Fruit fly (Drosophila melanogaster) whole organism, embryonic: ENCODE data around the gene Ldsdh1.

Experiments
- B-H2 ChIP-seq: fragments of 200-800 bp; sonication (Bioruptor generic); optimal IDR thresholded peaks from 2 replicates; lab custom pipeline; 2018; ENCODE audit warnings: missing biosample characterization, mild to moderate bottlenecking, missing genetic modification characterization
- Bdp1 ChIP-seq: fragments of 200-800 bp; sonication (Bioruptor generic); optimal IDR thresholded peaks from 3 replicates; lab custom pipeline; 2016; ENCODE audit warnings: missing biosample characterization, missing genetic modification characterization
- BtbVII ChIP-seq: fragments of 200-800 bp; sonication (Bioruptor generic); optimal IDR thresholded peaks from 3 replicates; lab custom pipeline; 2017; ENCODE audit warnings: missing biosample characterization, mild to moderate bottlenecking, missing genetic modification characterization
- CG10462 ChIP-seq: fragments of 200-800 bp; sonication (Bioruptor generic); optimal IDR thresholded peaks from 2 replicates; lab custom pipeline; 2016; ENCODE audit warnings: missing biosample characterization, missing genetic modification characterization
- CG11085 ChIP-seq: fragments of 200-800 bp; sonication (Bioruptor generic); IDR thresholded peaks from 2 replicates; pipeline ENCODE4 v1.3.6; 2022; ENCODE audit warnings: missing biosample characterization, missing genetic modification characterization
- CG12155 ChIP-seq: fragments of 200-800 bp; sonication (Bioruptor generic); optimal IDR thresholded peaks from 3 replicates; lab custom pipeline; 2016; ENCODE audit warnings: missing biosample characterization, missing genetic modification characterization
- CG14860 ChIP-seq: fragments of 200-800 bp; sonication (Bioruptor generic); IDR thresholded peaks from 3 replicates; pipeline ENCODE4 v1.3.6; 2022; ENCODE audit warnings: missing biosample characterization, missing genetic modification characterization; ENCODE audit not compliant: partially characterized antibody
- CG15011 ChIP-seq: fragments of 200-800 bp; sonication (Bioruptor generic); optimal IDR thresholded peaks from 3 replicates; lab custom pipeline; 2018; ENCODE audit warnings: missing biosample characterization, mild to moderate bottlenecking, missing genetic modification characterization
- CG15514 ChIP-seq: fragments of 200-800 bp; sonication (Bioruptor generic); optimal IDR thresholded peaks from 3 replicates; lab custom pipeline; 2017; ENCODE audit warnings: missing biosample characterization, missing genetic modification characterization, mild to moderate bottlenecking, moderate library complexity, missing genetic modification reagents
- CG16779 ChIP-seq: fragments of 200-800 bp; sonication (Bioruptor generic); IDR thresholded peaks from 2 replicates; pipeline ENCODE4 v1.3.6; 2022; ENCODE audit warnings: missing biosample characterization, missing genetic modification characterization
- CG1792 ChIP-seq: fragments of 200-800 bp; sonication (Bioruptor generic); optimal IDR thresholded peaks from 2 replicates; lab custom pipeline; 2016; ENCODE audit warnings: missing biosample characterization, missing genetic modification characterization
- CG18011 ChIP-seq: fragments of 200-800 bp; sonication (Bioruptor generic); optimal IDR thresholded peaks from 2 replicates; lab custom pipeline; 2017; ENCODE audit warnings: missing biosample characterization, missing genetic modification characterization, mild to moderate bottlenecking, moderate library complexity, missing genotype
- CG18262 ChIP-seq: fragments of 200-800 bp; optimal IDR thresholded peaks from 3 replicates; lab custom pipeline; 2019; ENCODE audit warnings: missing biosample characterization, mild to moderate bottlenecking, missing genetic modification characterization, moderate library complexity
- CG4854 ChIP-seq: fragments of 200-800 bp; sonication (Bioruptor generic); optimal IDR thresholded peaks from 2 replicates; lab custom pipeline; 2016; ENCODE audit warnings: missing biosample characterization, missing genetic modification characterization, inconsistent platforms
- CG5245 ChIP-seq: fragments of 200-800 bp; sonication (Bioruptor generic); optimal IDR thresholded peaks from 3 replicates; lab custom pipeline; 2016; ENCODE audit warnings: missing biosample characterization, missing genetic modification characterization
- CG6175 ChIP-seq: fragments of 200-800 bp; sonication (Bioruptor generic); IDR thresholded peaks from 3 replicates; pipeline ENCODE4 v1.3.6; 2022; ENCODE audit warnings: missing biosample characterization, missing genetic modification characterization
- CG6813 ChIP-seq: fragments of 200-800 bp; sonication (Bioruptor generic); optimal IDR thresholded peaks from 2 replicates; lab custom pipeline; 2017; ENCODE audit warnings: missing biosample characterization, missing genetic modification characterization, mild to moderate bottlenecking, moderate library complexity, missing genetic modification reagents
- CG9817 ChIP-seq: fragments of 200-800 bp; sonication (Bioruptor generic); optimal IDR thresholded peaks from 2 replicates; lab custom pipeline; 2018; ENCODE audit warnings: missing biosample characterization, mild to moderate bottlenecking, missing genetic modification characterization, moderate library complexity
- CTCF ChIP-seq: fragments of 200-800 bp; sonication (Bioruptor generic); optimal IDR thresholded peaks from 2 replicates; lab custom pipeline; 2017; ENCODE audit warnings: missing biosample characterization, mild to moderate bottlenecking, missing genetic modification characterization, moderate library complexity
- D19B ChIP-seq: fragments of 200-800 bp; sonication (Bioruptor generic); optimal IDR thresholded peaks from 2 replicates; lab custom pipeline; 2017; ENCODE audit warnings: missing biosample characterization, mild to moderate bottlenecking, missing genetic modification characterization
- Gug ChIP-seq: fragments of 200-800 bp; sonication (Bioruptor generic); IDR thresholded peaks from 4 replicates; pipeline ENCODE4 v1.3.6; 2022; ENCODE audit warnings: missing biosample characterization, missing genetic modification characterization
- HLH54F ChIP-seq: fragments of 200-800 bp; sonication (Bioruptor generic); optimal IDR thresholded peaks from 3 replicates; lab custom pipeline; 2016; ENCODE audit warnings: missing biosample characterization, missing genetic modification characterization
- Myb ChIP-seq: fragments of 200-800 bp; sonication (Bioruptor generic); optimal IDR thresholded peaks from 2 replicates; lab custom pipeline; 2016; ENCODE audit warnings: missing biosample characterization, missing genetic modification characterization
- Neu2 ChIP-seq: fragments of 200-800 bp; sonication (Bioruptor generic); optimal IDR thresholded peaks from 3 replicates; lab custom pipeline; 2016; ENCODE audit warnings: missing biosample characterization, missing genetic modification characterization, borderline replicate concordance
- Oli ChIP-seq: fragments of 200-800 bp; sonication (Bioruptor generic); optimal IDR thresholded peaks from 2 replicates; lab custom pipeline; 2018; ENCODE audit warnings: missing biosample characterization, mild to moderate bottlenecking, missing genetic modification characterization, moderate library complexity
- Opbp ChIP-seq: fragments of 200-800 bp; sonication (Bioruptor generic); IDR thresholded peaks from 3 replicates; pipeline ENCODE4 v1.3.6; 2022; ENCODE audit warnings: missing biosample characterization, missing genetic modification characterization; ENCODE audit not compliant: partially characterized antibody
- Optix ChIP-seq: fragments of 200-800 bp; sonication (Bioruptor generic); IDR thresholded peaks from 3 replicates; pipeline ENCODE4 v1.3.6; 2022; ENCODE audit warnings: missing biosample characterization, missing genetic modification characterization
- Ssrp ChIP-seq: fragments of 200-800 bp; sonication (Bioruptor generic); optimal IDR thresholded peaks from 2 replicates; lab custom pipeline; 2018; ENCODE audit warnings: missing biosample characterization, mild to moderate bottlenecking, missing genetic modification characterization, moderate library complexity
- Stat92E ChIP-seq, 3 experiments: fragments of >200 bp in 2 of 3; fragments of 200-800 bp in 1 of 3; sonication (Bioruptor generic) in 1 of 3; optimal IDR thresholded peaks; 2 replicates each; lab custom pipeline; 2017 to 2019; ENCODE audit warnings: missing biosample characterization in 3 of 3, missing genetic modification characterization in 3 of 3, mild to moderate bottlenecking in 1 of 3, moderate library complexity in 1 of 3
- ab ChIP-seq: fragments of 200-800 bp; sonication (Bioruptor generic); optimal IDR thresholded peaks from 2 replicates; lab custom pipeline; 2016; ENCODE audit warnings: missing biosample characterization, missing genetic modification characterization
- chif ChIP-seq, 2 experiments: fragments of 200-800 bp; sonication (Bioruptor generic); optimal IDR thresholded peaks; 3 replicates each; lab custom pipeline; 2016; ENCODE audit warnings: missing biosample characterization in 2 of 2, missing genetic modification characterization in 2 of 2
- chinmo ChIP-seq: fragments of 200-800 bp; sonication (Bioruptor generic); IDR thresholded peaks from 4 replicates; pipeline ENCODE4 v1.3.6; 2022; ENCODE audit warnings: missing biosample characterization, missing genetic modification characterization; ENCODE audit not compliant: partially characterized antibody
- da ChIP-seq: fragments of 200-800 bp; sonication (Bioruptor generic); optimal IDR thresholded peaks from 2 replicates; lab custom pipeline; 2016; ENCODE audit warnings: missing biosample characterization, missing genetic modification characterization
- eyg ChIP-seq: fragments of 200-800 bp; sonication (Bioruptor generic); optimal IDR thresholded peaks from 3 replicates; lab custom pipeline; 2016; ENCODE audit warnings: missing biosample characterization, missing genetic modification characterization
- fu2 ChIP-seq: fragments of 200-800 bp; sonication (Bioruptor generic); optimal IDR thresholded peaks from 2 replicates; lab custom pipeline; 2016; ENCODE audit warnings: missing biosample characterization, missing genetic modification characterization
- gem ChIP-seq: fragments of 200-800 bp; sonication (Bioruptor generic); optimal IDR thresholded peaks from 2 replicates; lab custom pipeline; 2019; ENCODE audit warnings: missing biosample characterization, mild to moderate bottlenecking, missing genetic modification characterization, moderate library complexity
- mld ChIP-seq: fragments of 200-800 bp; sonication (Bioruptor generic); IDR thresholded peaks from 3 replicates; pipeline ENCODE4 v1.3.6; 2022; ENCODE audit warnings: missing biosample characterization, missing genetic modification characterization; ENCODE audit not compliant: partially characterized antibody
- nmo ChIP-seq: fragments of 200-800 bp; sonication (Bioruptor generic); optimal IDR thresholded peaks from 2 replicates; lab custom pipeline; 2018; ENCODE audit warnings: missing biosample characterization, mild to moderate bottlenecking, missing genetic modification characterization, moderate library complexity
- pan ChIP-seq, 4 experiments: fragments of >200 bp in 3 of 4; fragments of 200-800 bp in 1 of 4; sonication (Bioruptor generic) in 1 of 4; optimal IDR thresholded peaks in 3 of 4; IDR thresholded peaks in 1 of 4; 2 replicates each; pipeline versions ENCODE4 v1.3.6 to Lab custom; 2017 to 2022; ENCODE audit warnings: missing biosample characterization in 2 of 4, missing genetic modification characterization in 2 of 4, mixed read lengths in 1 of 4
- pfk ChIP-seq: fragments of 200-800 bp; sonication (Bioruptor generic); optimal IDR thresholded peaks from 2 replicates; lab custom pipeline; 2018; ENCODE audit warnings: missing biosample characterization, mild to moderate bottlenecking, missing genetic modification characterization, moderate library complexity
- ro ChIP-seq: fragments of 200-800 bp; sonication (Bioruptor generic); IDR thresholded peaks from 2 replicates; pipeline ENCODE4 v1.3.6; 2022; ENCODE audit warnings: missing biosample characterization, missing genetic modification characterization
- sim ChIP-seq: fragments of 200-800 bp; sonication (Bioruptor generic); IDR thresholded peaks from 2 replicates; pipeline ENCODE4 v1.3.6; 2022; ENCODE audit warnings: missing biosample characterization, missing genetic modification characterization
- ssp ChIP-seq: fragments of 200-800 bp; sonication (Bioruptor generic); IDR thresholded peaks from 2 replicates; pipeline ENCODE4 v1.3.6; 2022; ENCODE audit warnings: missing biosample characterization, missing genetic modification characterization
- stwl ChIP-seq: fragments of 200-800 bp; sonication (Bioruptor generic); optimal IDR thresholded peaks from 3 replicates; lab custom pipeline; 2018; ENCODE audit warnings: missing biosample characterization, mild to moderate bottlenecking, missing genetic modification characterization, moderate library complexity
- tio ChIP-seq: fragments of 200-800 bp; sonication (Bioruptor generic); optimal IDR thresholded peaks from 2 replicates; lab custom pipeline; 2017; ENCODE audit warnings: missing biosample characterization, missing genetic modification characterization, inconsistent platforms
- wdn ChIP-seq: fragments of 200-800 bp; sonication (Bioruptor generic); IDR thresholded peaks from 2 replicates; pipeline ENCODE4 v1.3.6; 2022; ENCODE audit warnings: missing biosample characterization, missing genetic modification characterization
- wor ChIP-seq: fragments of 200-800 bp; sonication (Bioruptor generic); IDR thresholded peaks from 2 replicates; pipeline ENCODE4 v1.3.6; 2022; ENCODE audit warnings: missing biosample characterization, missing genetic modification characterization
- zf30C ChIP-seq: fragments of 200-800 bp; sonication (Bioruptor generic); optimal IDR thresholded peaks from 3 replicates; lab custom pipeline; 2018; ENCODE audit warnings: missing biosample characterization, mild to moderate bottlenecking, missing genetic modification characterization

Ldsdh1 gene

dm6 chrX:8061392-8062179 is 19.8 kb downstream of the Ldsdh1 start, which contains the start of gene mys (continued):
- TF ChIP-seq Oli (no peak), Neu2 (GFP tag; lab: Kevin White, UChicago) (peak; percentile 98), CG5245 (peak; percentile 18), Ssrp (tag; lab: Kevin White, UChicago) (no peak), ab (GFP tag; lab: Kevin White, UChicago) (peak; percentile 45), gem (peak; percentile 38), Opbp (GFP tag; lab: Robert Waterston, UW) (peak; percentile 97), CG9817 (tag; lab: Kevin White, UChicago) (peak; percentile 66), pfk (peak; percentile 58), nmo (GFP tag; lab: Kevin White, UChicago) (peak; percentile 63), CG12155 (GFP tag; lab: Kevin White, UChicago) (peak; percentile 78), BtbVII (GFP tag; lab: Kevin White, UChicago) (peak; percentile 73), CG4854 (GFP tag; lab: Kevin White, UChicago) (peak; percentile 55), B-H2 (GFP tag; lab: Kevin White, UChicago) (peak; percentile 67), Optix (peak; percentile 47; the same call in 1 of the 3 replicates), D19B (no peak), CG15011 (no peak), CG6175 (GFP tag; lab: Robert Waterston, UW) (no peak), CTCF (GFP tag; lab: Kevin White, UChicago) (peak; percentile 60), CG15514 (GFP tag; lab: Kevin White, UChicago) (peak; percentile 97), Bdp1 (GFP tag; lab: Kevin White, UChicago) (peak; percentile 71), stwl (tag; lab: Kevin White, UChicago) (peak; percentile 94), tio (GFP tag; lab: Kevin White, UChicago) (no peak), pan (optimal IDR thresholded peaks at IDR 0.05; lab: Kevin White, UChicago) (no peak), pan (GFP tag; optimal IDR thresholded peaks at IDR 0.05 in 1 of 2, IDR thresholded peaks at IDR 0.05 in 1 of 2) (peak in 1 of 2 experiments; percentile 60), sim (GFP tag; lab: Robert Waterston, UW) (no peak), Gug (GFP tag; lab: Robert Waterston, UW) (peak; percentile 62; the same call in 1 of the 4 replicates), da (GFP tag; lab: Kevin White, UChicago) (peak; percentile 52), Stat92E (GFP tag; optimal IDR thresholded peaks at IDR 0.05; lab: Kevin White, UChicago) (no peak), zf30C (GFP tag; lab: Kevin White, UChicago) (no peak), wor (GFP tag; lab: Robert Waterston, UW) (no peak), fu2 (GFP tag; lab: Kevin White, UChicago) (peak; percentile 70), ro (GFP tag; lab: Robert Waterston, UW) (no peak), CG16779 (GFP tag; lab: Robert Waterston, UW) (peak; percentile 71), CG1792 (GFP tag; lab: Kevin White, UChicago) (peak; percentile 62), CG18262 (tag; lab: Kevin White, UChicago) (no peak), eyg (peak; percentile 71), chif (GFP tag; optimal IDR thresholded peaks at IDR 0.05; lab: Kevin White, UChicago) (peak; percentile 46 to 58), CG14860 (GFP tag; lab: Robert Waterston, UW) (peak; percentile 85), CG11085 (GFP tag; lab: Robert Waterston, UW) (peak; percentile 51; the same call in 1 of the 2 replicates), HLH54F (peak; percentile 84), mld (GFP tag; lab: Robert Waterston, UW) (peak; percentile 89), chinmo (GFP tag; lab: Robert Waterston, UW) (peak; percentile 70; the same call in 2 of the 4 replicates), wdn (peak; percentile 61), CG18011 (GFP tag; lab: Kevin White, UChicago) (peak; percentile 42), CG10462 (GFP tag; lab: Kevin White, UChicago) (peak; percentile 1), ssp (GFP tag; lab: Robert Waterston, UW) (peak; percentile 32; the same call in 1 of the 2 replicates), Myb (GFP tag; lab: Kevin White, UChicago) (peak; percentile 81), CG6813 (GFP tag; lab: Kevin White, UChicago) (no peak)
